Worm (Caenorhabditis elegans): ENCODE measurements around the gene F33H12.1.

Gene F33H12.1

ce11 chrII:2649539-2649938 is 49.3 kb downstream of the F33H12.1 start, which contains the start of the genes F22E5.13 and F22E5.6:
F22E5.13 (minus strand) TSS chrII:2649639.
F22E5.6 (plus strand) TSS chrII:2649835.
- TF ChIP-seq lin-11 (tag; optimal IDR thresholded peaks at IDR 0.05) (no peak), ZK546.5 (tag; optimal IDR thresholded peaks at IDR 0.05) (no peak), nhr-12 (tag; optimal IDR thresholded peaks at IDR 0.05) (no peak), ceh-82 (tag; optimal IDR thresholded peaks at IDR 0.05) (no peak), ztf-1 (GFP tag; conservative IDR thresholded peaks at IDR 0.05) (no peak), elt-1 (tag; optimal IDR thresholded peaks at IDR 0.05) (no peak), nhr-237 (tag; optimal IDR thresholded peaks at IDR 0.05) (no peak), sma-3 (GFP tag; optimal IDR thresholded peaks at IDR 0.05) (no peak), nhr-77 (tag; optimal IDR thresholded peaks at IDR 0.05) (no peak), unc-62 (GFP tag; optimal IDR thresholded peaks at IDR 0.05) (no peak), lsy-2 (tag; optimal IDR thresholded peaks at IDR 0.05) (no peak), elt-3 (tag; optimal IDR thresholded peaks at IDR 0.05) (no peak), ceh-16 (tag; optimal IDR thresholded peaks at IDR 0.05) (no peak)

All from whole organism, L2 larva.